Fruit fly (Drosophila melanogaster) whole organism: Measurements from ENCODE around the gene CG6290.

Experiments
- CG8478 ChIP-seq: fragments of >200 bp; optimal IDR thresholded peaks from 2 replicates; lab custom pipeline; 2018; ENCODE audit warnings: inconsistent platforms
- Dll ChIP-seq: fragments of >200 bp; optimal IDR thresholded peaks from 2 replicates; lab custom pipeline; 2017
- EcR ChIP-seq, 2 experiments: fragments of >200 bp; optimal IDR thresholded peaks; 2 replicates each; lab custom pipeline; 2017; ENCODE audit warnings: missing biosample characterization in 2 of 2, missing genetic modification characterization in 2 of 2, missing genetic modification reagents in 2 of 2
- pan ChIP-seq: fragments of >200 bp; optimal IDR thresholded peaks from 2 replicates; lab custom pipeline; 2017
- psq ChIP-seq: fragments of >200 bp; optimal IDR thresholded peaks from 2 replicates; lab custom pipeline; 2017
- usp ChIP-seq: fragments of >200 bp; optimal IDR thresholded peaks from 2 replicates; lab custom pipeline; 2017; ENCODE audit warnings: missing biosample characterization, missing genetic modification characterization, mixed read lengths

The CG6290 gene

DNA sequence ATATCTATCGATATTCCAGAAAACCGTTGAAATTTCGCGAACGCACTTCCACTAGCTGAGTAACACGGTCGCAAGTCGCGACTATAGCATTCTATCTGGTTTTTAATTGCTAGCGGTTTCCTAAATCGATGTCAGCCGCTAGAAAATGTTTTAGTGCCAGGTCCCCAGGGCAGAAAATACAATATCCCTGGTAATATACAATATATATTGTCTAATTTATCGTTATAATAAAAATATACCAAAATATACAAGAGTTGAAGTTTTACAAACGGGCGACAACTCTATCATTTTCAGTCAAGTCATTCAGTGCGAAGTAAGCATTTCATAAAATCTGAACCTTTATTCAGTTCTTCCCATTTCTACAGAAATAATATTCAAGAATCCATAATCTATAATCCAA lies 22.2 kb upstream of the CG6290 start, which contains the start of gene CG15056:
Gene CG15056, plus strand, starts transcription at position 301 of the 400 bp plus-strand sequence.
- no peak for TF ChIP-seq psq (lab: Kevin White, UChicago)
- TF ChIP-seq Dll (lab: Kevin White, UChicago): no peak

- TF ChIP-seq pan (lab: Kevin White, UChicago): no peak
- no peak for TF ChIP-seq EcR (GFP tag; optimal IDR thresholded peaks at IDR 0.05; lab: Kevin White, UChicago)
- no peak for TF ChIP-seq Dll (lab: Kevin White, UChicago)
- TF ChIP-seq psq (lab: Kevin White, UChicago): no peak
- no peak for TF ChIP-seq CG8478 (lab: Kevin White, UChicago)
- TF ChIP-seq usp (GFP tag; lab: Kevin White, UChicago): no peak
These were observed 15.2 kb upstream of the CG6290 start, which contains the start of gene CG42323 for dm6 chrX:18422112-18422511. TSS of gene CG42323 (plus strand) at chrX:18422413.

DNA sequence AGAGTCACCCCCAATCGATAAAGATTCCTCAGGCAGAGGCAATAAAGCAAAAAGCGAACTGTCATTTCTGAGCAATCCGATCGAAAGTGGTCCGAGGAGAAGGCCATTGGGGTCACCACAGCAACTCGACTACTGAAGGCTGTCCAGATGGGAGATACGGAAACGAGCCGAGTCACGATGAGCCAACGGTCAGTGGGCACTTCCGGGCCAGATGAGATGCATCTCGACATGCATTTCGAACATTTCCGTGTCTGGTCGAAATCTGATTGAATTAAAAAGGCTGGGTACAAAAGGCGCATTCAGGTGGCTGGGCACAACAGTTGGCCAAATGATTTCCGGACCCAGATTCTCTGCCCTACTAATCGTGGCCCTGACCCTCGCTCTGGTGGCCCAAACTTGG lies 1.3 kb downstream of the CG6290 start, which contains the start of gene CG32551:
Gene CG32551, plus strand, starts transcription at position 301 of the 400 bp plus-strand sequence.
- no peak for TF ChIP-seq EcR (GFP tag; optimal IDR thresholded peaks at IDR 0.05; lab: Kevin White, UChicago)
- no peak for TF ChIP-seq pan (lab: Kevin White, UChicago)
- no peak for TF ChIP-seq psq (lab: Kevin White, UChicago)
- no peak for TF ChIP-seq Dll (lab: Kevin White, UChicago)
- TF ChIP-seq usp (GFP tag; lab: Kevin White, UChicago): no peak
- no peak for TF ChIP-seq CG8478 (lab: Kevin White, UChicago)

DNA sequence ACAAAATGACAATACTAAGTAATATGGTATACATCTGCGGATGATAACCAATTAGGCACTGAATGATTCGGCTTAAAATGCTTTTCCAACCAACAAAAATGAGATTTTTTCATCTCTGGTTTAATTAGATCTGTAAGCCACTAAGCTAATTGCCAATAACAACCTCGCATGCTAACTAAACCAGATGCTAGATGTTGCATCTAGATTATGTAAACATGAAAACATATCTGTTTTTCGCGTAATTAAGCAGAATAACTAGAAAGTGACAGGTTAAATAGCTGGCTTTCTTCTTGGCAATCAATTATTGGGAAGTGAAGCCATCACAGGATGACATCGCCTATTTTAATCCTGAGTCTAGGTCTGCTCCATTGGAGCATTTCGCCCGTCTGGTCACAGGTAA lies 2.1 kb downstream of the CG6290 start, which contains the start of gene CG43841:
Gene CG43841, plus strand, starts transcription at position 301 of the 400 bp plus-strand sequence.
- TF ChIP-seq usp (GFP tag; lab: Kevin White, UChicago) (no peak), Dll (lab: Kevin White, UChicago) (no peak), CG8478 (lab: Kevin White, UChicago) (no peak), pan (lab: Kevin White, UChicago) (no peak), EcR (GFP tag; optimal IDR thresholded peaks at IDR 0.05; lab: Kevin White, UChicago) (no peak), psq (lab: Kevin White, UChicago) (no peak)

dm6 chrX:18440481-18440880 lies 3.2 kb downstream of the CG6290 start, which contains the start of gene CG32548:
TSS of gene CG32548 (minus strand) at chrX:18440581.
- TF ChIP-seq CG8478 (lab: Kevin White, UChicago) (no peak), Dll (lab: Kevin White, UChicago) (no peak), usp (GFP tag; lab: Kevin White, UChicago) (no peak), EcR (GFP tag; optimal IDR thresholded peaks at IDR 0.05; lab: Kevin White, UChicago) (no peak), pan (lab: Kevin White, UChicago) (no peak), psq (lab: Kevin White, UChicago) (no peak)

- TF ChIP-seq pan (lab: Kevin White, UChicago) (no peak), EcR (GFP tag; optimal IDR thresholded peaks at IDR 0.05; lab: Kevin White, UChicago) (no peak), usp (GFP tag; lab: Kevin White, UChicago) (no peak), psq (lab: Kevin White, UChicago) (no peak), Dll (lab: Kevin White, UChicago) (no peak), CG8478 (lab: Kevin White, UChicago) (no peak)
These were observed 15.4 kb downstream of the CG6290 start for dm6 chrX:18452717-18453116.

DNA sequence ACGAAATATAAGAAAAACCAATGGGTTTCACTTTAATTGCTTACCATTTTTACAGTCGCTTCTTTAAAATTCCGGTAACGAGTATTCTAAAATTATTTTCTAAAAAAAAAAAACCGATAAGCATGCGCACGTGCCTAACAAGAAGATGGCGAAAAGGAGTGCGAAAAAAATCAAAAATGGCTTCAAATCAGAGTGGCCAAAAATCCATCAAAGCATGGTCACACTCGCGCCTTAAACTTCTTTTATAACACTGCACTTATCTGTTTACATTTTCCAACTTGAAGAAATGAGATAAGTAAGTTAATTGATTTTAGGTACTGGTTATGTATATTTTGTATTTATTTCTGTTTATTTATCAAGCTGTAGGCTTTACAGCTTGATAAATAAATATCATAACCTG lies 23.0 kb downstream of the CG6290 start, which contains the start of gene CG43843:
Gene CG43843, minus strand, starts transcription at position 101 of the 400 bp plus-strand sequence.
- TF ChIP-seq usp (GFP tag; lab: Kevin White, UChicago) (no peak), CG8478 (lab: Kevin White, UChicago) (no peak), pan (lab: Kevin White, UChicago) (no peak), EcR (GFP tag; optimal IDR thresholded peaks at IDR 0.05; lab: Kevin White, UChicago) (no peak), psq (lab: Kevin White, UChicago) (no peak), Dll (lab: Kevin White, UChicago) (no peak)

- TF ChIP-seq pan (lab: Kevin White, UChicago) (no peak), Dll (lab: Kevin White, UChicago) (no peak), CG8478 (lab: Kevin White, UChicago) (no peak), psq (lab: Kevin White, UChicago) (no peak), usp (GFP tag; lab: Kevin White, UChicago) (no peak), EcR (GFP tag; optimal IDR thresholded peaks at IDR 0.05; lab: Kevin White, UChicago) (no peak)
These were observed 30.6 kb downstream of the CG6290 start for dm6 chrX:18467881-18468280.

- no peak for TF ChIP-seq CG8478 (lab: Kevin White, UChicago)
- TF ChIP-seq Dll (lab: Kevin White, UChicago): no peak
- TF ChIP-seq pan (lab: Kevin White, UChicago): peak; percentile 92
These were observed 42.2 kb downstream of the CG6290 start, which contains the start of gene CG32547 for dm6 chrX:18479307-18480134. TSS of gene CG32547 (minus strand) at chrX:18479487.

dm6 chrX:18482537-18482936 lies 45.2 kb downstream of the CG6290 start:
- TF ChIP-seq psq (lab: Kevin White, UChicago) (no peak), CG8478 (lab: Kevin White, UChicago) (no peak), EcR (GFP tag; optimal IDR thresholded peaks at IDR 0.05; lab: Kevin White, UChicago) (no peak), usp (GFP tag; lab: Kevin White, UChicago) (no peak), pan (lab: Kevin White, UChicago) (no peak), Dll (lab: Kevin White, UChicago) (no peak)
